Fruit fly (Drosophila melanogaster): Measurements from ENCODE around the gene tko.

Gene tko

dm6 chrX:2468576-2468975 is 24.8 kb upstream of the tko start (continued):
- TF ChIP-seq CG31224 (GFP tag; IDR thresholded peaks at IDR 0.05) (no peak), Awh (GFP tag; IDR thresholded peaks at IDR 0.05) (peak; percentile 76), Blimp-1 (GFP tag; optimal IDR thresholded peaks at IDR 0.05) (peak; percentile 82), gsb (GFP tag; IDR thresholded peaks at IDR 0.05) (no peak), wek (GFP tag; optimal IDR thresholded peaks at IDR 0.05) (peak; percentile 20), dmrt99B (tag; optimal IDR thresholded peaks at IDR 0.05) (peak; percentile 71), CG6765 (GFP tag; optimal IDR thresholded peaks at IDR 0.05) (no peak), TFAM (GFP tag; optimal IDR thresholded peaks at IDR 0.05) (no peak), Nf-YA (GFP tag; IDR thresholded peaks at IDR 0.05) (peak; percentile 61), CG4730 (GFP tag; IDR thresholded peaks at IDR 0.05) (peak; percentile 68), Drgx (GFP tag; IDR thresholded peaks at IDR 0.05) (peak; percentile 92), tio (GFP tag; optimal IDR thresholded peaks at IDR 0.05) (peak; percentile 57), seq (GFP tag; IDR thresholded peaks at IDR 0.05) (no peak), CG9215 (GFP tag; IDR thresholded peaks at IDR 0.05) (peak; percentile 48; the same call in 1 of the 2 replicates), eyg (GFP tag; optimal IDR thresholded peaks at IDR 0.05) (no peak), CG12391 (tag; optimal IDR thresholded peaks at IDR 0.05) (peak; percentile 69), HLH4C (GFP tag; IDR thresholded peaks at IDR 0.05; ENCODE audit: partially characterized antibody) (no peak), CG14965 (GFP tag; optimal IDR thresholded peaks at IDR 0.05; ENCODE audit: borderline replicate concordance) (peak; percentile 13), nom (GFP tag; optimal IDR thresholded peaks at IDR 0.05) (peak; percentile 76), H15 (GFP tag; IDR thresholded peaks at IDR 0.05) (peak; percentile 60; the same call in 1 of the 3 replicates), ind (GFP tag; optimal IDR thresholded peaks at IDR 0.05) (peak; percentile 67), Max (GFP tag; optimal IDR thresholded peaks at IDR 0.05) (peak; percentile 31), ac (GFP tag; optimal IDR thresholded peaks at IDR 0.05) (peak; percentile 75), Pdp1 (GFP tag; optimal IDR thresholded peaks at IDR 0.05) (peak; percentile 73 to 92), CG10321 (GFP tag; IDR thresholded peaks at IDR 0.05) (no peak), gt (GFP tag; IDR thresholded peaks at IDR 0.05) (peak; percentile 95), pita (GFP tag; optimal IDR thresholded peaks at IDR 0.05) (no peak), yki (optimal IDR thresholded peaks at IDR 0.05) (no peak), prd (optimal IDR thresholded peaks at IDR 0.05) (no peak), prd (GFP tag; IDR thresholded peaks at IDR 0.05) (peak; percentile 90), CG1529 (GFP tag; optimal IDR thresholded peaks at IDR 0.05) (peak; percentile 61), CG32767 (GFP tag; IDR thresholded peaks at IDR 0.05) (peak; percentile 52; the same call in 1 of the 2 replicates), CG12236 (GFP tag; optimal IDR thresholded peaks at IDR 0.05) (peak; percentile 31), scrt (GFP tag; optimal IDR thresholded peaks at IDR 0.05) (no peak), CG31388 (GFP tag; optimal IDR thresholded peaks at IDR 0.05) (peak; percentile 33), CG2712 (tag; optimal IDR thresholded peaks at IDR 0.05) (peak; percentile 83), Xrp1 (GFP tag; IDR thresholded peaks at IDR 0.05) (peak; percentile 92), CoRest (tag; optimal IDR thresholded peaks at IDR 0.05) (peak; percentile 72), CG11093 (GFP tag; IDR thresholded peaks at IDR 0.05) (peak; percentile 79; the same call in 2 of the 3 replicates), Gsc (GFP tag; IDR thresholded peaks at IDR 0.05) (peak; percentile 64), Vsx1 (GFP tag; optimal IDR thresholded peaks at IDR 0.05) (peak; percentile 7), p53 (GFP tag; optimal IDR thresholded peaks at IDR 0.05) (peak; percentile 30), CG11247 (GFP tag; IDR thresholded peaks at IDR 0.05) (peak; percentile 41; the same call in 1 of the 2 replicates), CG7372 (GFP tag; IDR thresholded peaks at IDR 0.05) (peak; percentile 59), ERR (GFP tag; optimal IDR thresholded peaks at IDR 0.05) (peak; percentile 18), CG16863 (GFP tag; optimal IDR thresholded peaks at IDR 0.05) (peak; percentile 82), fu2 (GFP tag; optimal IDR thresholded peaks at IDR 0.05) (no peak), gsb-n (tag; optimal IDR thresholded peaks at IDR 0.05) (peak; percentile 71), Trl (optimal IDR thresholded peaks at IDR 0.05) (no peak), Trl (GFP tag; optimal IDR thresholded peaks at IDR 0.05) (peak; percentile 70), twi (tag; optimal IDR thresholded peaks at IDR 0.05) (peak; percentile 54), CG8290 (GFP tag; optimal IDR thresholded peaks at IDR 0.05) (peak; percentile 53), CG8290 (tag; optimal IDR thresholded peaks at IDR 0.05) (peak in 1 of 2 experiments; percentile 57)
